Fruit fly (Drosophila melanogaster): ENCODE data around the gene mbm.

mbm gene

dm6 chr2L:248592-248991, 24.9 kb downstream of the mbm start:
- TF ChIP-seq CG32264 (GFP tag; optimal IDR thresholded peaks at IDR 0.05), result no peak
- no peak for TF ChIP-seq ey (GFP tag; optimal IDR thresholded peaks at IDR 0.05)
- no peak for TF ChIP-seq N (GFP tag; optimal IDR thresholded peaks at IDR 0.05)
- no peak for TF ChIP-seq pan (optimal IDR thresholded peaks at IDR 0.05)
- no peak for TF ChIP-seq Hr83 (GFP tag; optimal IDR thresholded peaks at IDR 0.05; ENCODE audit: poor library complexity, severe bottlenecking)
- no peak for TF ChIP-seq rgr (GFP tag; optimal IDR thresholded peaks at IDR 0.05)
- no peak for TF ChIP-seq brk (GFP tag; optimal IDR thresholded peaks at IDR 0.05)
- no peak for TF ChIP-seq dmrt93B (GFP tag; optimal IDR thresholded peaks at IDR 0.05)
- TF ChIP-seq Myc (optimal IDR thresholded peaks at IDR 0.05), result no peak
- TF ChIP-seq fru (GFP tag; optimal IDR thresholded peaks at IDR 0.05), result no peak
- no peak for TF ChIP-seq dl (GFP tag; optimal IDR thresholded peaks at IDR 0.05; ENCODE audit: insufficient read depth in 1 of 2, partially characterized antibody in 2 of 2)
- no peak for TF ChIP-seq usp (GFP tag; optimal IDR thresholded peaks at IDR 0.05)
- no peak for TF ChIP-seq tai (GFP tag; optimal IDR thresholded peaks at IDR 0.05)
- no peak for TF ChIP-seq Jra (GFP tag; optimal IDR thresholded peaks at IDR 0.05)
- no peak for TF ChIP-seq HLH106 (tag; optimal IDR thresholded peaks at IDR 0.05)

- no peak for TF ChIP-seq pan (optimal IDR thresholded peaks at IDR 0.05)
- peak; percentile 52 for TF ChIP-seq br (GFP tag; optimal IDR thresholded peaks at IDR 0.05)
- peak; percentile 70 for TF ChIP-seq rgr (GFP tag; optimal IDR thresholded peaks at IDR 0.05)
- TF ChIP-seq sage (GFP tag; optimal IDR thresholded peaks at IDR 0.05), result peak; percentile 29
- TF ChIP-seq Hr78 (GFP tag; optimal IDR thresholded peaks at IDR 0.05), result no peak
- no peak for TF ChIP-seq jim (GFP tag; optimal IDR thresholded peaks at IDR 0.05)
- TF ChIP-seq dmrt93B (GFP tag; optimal IDR thresholded peaks at IDR 0.05), result peak; percentile 76
- no peak for TF ChIP-seq sv (GFP tag; optimal IDR thresholded peaks at IDR 0.05)
- TF ChIP-seq Myc (optimal IDR thresholded peaks at IDR 0.05), result no peak
- no peak for TF ChIP-seq Mio (GFP tag; optimal IDR thresholded peaks at IDR 0.05)
- no peak for TF ChIP-seq N (GFP tag; optimal IDR thresholded peaks at IDR 0.05)
- TF ChIP-seq fru (GFP tag; optimal IDR thresholded peaks at IDR 0.05), result peak; percentile 68
- no peak for TF ChIP-seq tai (GFP tag; optimal IDR thresholded peaks at IDR 0.05)
- TF ChIP-seq dl (GFP tag; optimal IDR thresholded peaks at IDR 0.05; ENCODE audit: insufficient read depth in 1 of 2, partially characterized antibody in 2 of 2), result peak in 1 of 2 experiments; percentile 33
- TF ChIP-seq usp (GFP tag; optimal IDR thresholded peaks at IDR 0.05), result no peak
- TF ChIP-seq Abd-B (GFP tag; optimal IDR thresholded peaks at IDR 0.05), result no peak
- TF ChIP-seq HLH106 (tag; optimal IDR thresholded peaks at IDR 0.05), result peak; percentile 87
- peak; percentile 82 for TF ChIP-seq Sp1 (GFP tag; optimal IDR thresholded peaks at IDR 0.05)
- TF ChIP-seq woc (GFP tag; optimal IDR thresholded peaks at IDR 0.05), result no peak
- TF ChIP-seq GATAd (GFP tag; optimal IDR thresholded peaks at IDR 0.05), result no peak
- peak; percentile 40 for TF ChIP-seq Hr83 (GFP tag; optimal IDR thresholded peaks at IDR 0.05; ENCODE audit: poor library complexity, severe bottlenecking)
- TF ChIP-seq lola (GFP tag; optimal IDR thresholded peaks at IDR 0.05), result no peak
- TF ChIP-seq ey (GFP tag; optimal IDR thresholded peaks at IDR 0.05), result peak; percentile 56
- peak; percentile 83 for TF ChIP-seq OdsH (GFP tag; optimal IDR thresholded peaks at IDR 0.05)
- no peak for TF ChIP-seq Vsx2 (GFP tag; optimal IDR thresholded peaks at IDR 0.05; ENCODE audit: partially characterized antibody)
- TF ChIP-seq psq (GFP tag; optimal IDR thresholded peaks at IDR 0.05), result peak; percentile 76
- TF ChIP-seq CG9705 (GFP tag; optimal IDR thresholded peaks at IDR 0.05), result peak; percentile 29
- no peak for TF ChIP-seq CG32264 (GFP tag; optimal IDR thresholded peaks at IDR 0.05)
- TF ChIP-seq Dif (GFP tag; optimal IDR thresholded peaks at IDR 0.05; ENCODE audit: partially characterized antibody), result peak; percentile 48
- TF ChIP-seq h (GFP tag; optimal IDR thresholded peaks at IDR 0.05), result no peak
- TF ChIP-seq dsf (GFP tag; optimal IDR thresholded peaks at IDR 0.05; ENCODE audit: borderline replicate concordance), result no peak
- peak in 1 of 2 experiments; percentile 86 for TF ChIP-seq foxo (GFP tag; optimal IDR thresholded peaks at IDR 0.05)
- TF ChIP-seq Hnf4 (GFP tag; optimal IDR thresholded peaks at IDR 0.05), result no peak
- no peak for TF ChIP-seq Rel (GFP tag; optimal IDR thresholded peaks at IDR 0.05)
- peak; percentile 27 for TF ChIP-seq Rel (tag; optimal IDR thresholded peaks at IDR 0.05)
- TF ChIP-seq brk (GFP tag; optimal IDR thresholded peaks at IDR 0.05), result no peak
- no peak for TF ChIP-seq Jra (GFP tag; optimal IDR thresholded peaks at IDR 0.05)
- TF ChIP-seq CrebA (GFP tag; optimal IDR thresholded peaks at IDR 0.05; ENCODE audit: borderline replicate concordance), result no peak
- no peak for TF ChIP-seq Dfd (GFP tag; optimal IDR thresholded peaks at IDR 0.05)
These were observed 25.6 kb downstream of the mbm start for dm6 chr2L:247845-248473.

All from whole organism, wandering third instar larva.